Worm (Caenorhabditis elegans) whole organism, L4 larva: ENCODE results near the gene jud-4.

Source experiments
- ceh-62 ChIP-seq: sonication (generic microtip); optimal IDR thresholded peaks from 2 replicates; lab custom pipeline; 2017; ENCODE audit warnings: missing biosample characterization, missing genetic modification characterization
- fos-1 ChIP-seq: fragments of 150-350 bp; optimal IDR thresholded peaks from 2 replicates; lab custom pipeline; 2014; ENCODE audit warnings: missing biosample characterization, missing genetic modification characterization
- nhr-28 ChIP-seq: fragments of 150-350 bp; optimal IDR thresholded peaks from 2 replicates; lab custom pipeline; 2014; ENCODE audit warnings: missing biosample characterization, missing genetic modification characterization

ce11 chrX:15242726-15243125 is 41.2 kb upstream of the jud-4 start:
- TF ChIP-seq fos-1 (tag; lab: Kevin White, UChicago) = no peak
- TF ChIP-seq ceh-62 (tag; lab: Kevin White, UChicago) = no peak
- no peak for TF ChIP-seq nhr-28 (tag; lab: Kevin White, UChicago)
